Worm (Caenorhabditis elegans): ENCODE data around the gene pph-6.

The pph-6 gene

ce11 chrIII:3475497-3475896, 14.0 kb downstream of the pph-6 start, which contains the start of gene C34C12.9:
Gene C34C12.9 (minus strand): TSS chrIII:3475512.
- TF ChIP-seq bed-3 (GFP tag; optimal IDR thresholded peaks at IDR 0.05): no peak
- no peak for TF ChIP-seq cnd-1 (tag; optimal IDR thresholded peaks at IDR 0.05)
- TF ChIP-seq nhr-76 (tag; optimal IDR thresholded peaks at IDR 0.05): no peak
- no peak for TF ChIP-seq lin-32 (GFP tag; optimal IDR thresholded peaks at IDR 0.05)
- no peak for TF ChIP-seq nhr-237 (tag; optimal IDR thresholded peaks at IDR 0.05)
- TF ChIP-seq sem-2 (GFP tag; optimal IDR thresholded peaks at IDR 0.05): no peak
- no peak for TF ChIP-seq drap-1 (GFP tag; optimal IDR thresholded peaks at IDR 0.05)
- TF ChIP-seq ceh-43 (GFP tag; optimal IDR thresholded peaks at IDR 0.05): no peak
- TF ChIP-seq ceh-39 (tag; optimal IDR thresholded peaks at IDR 0.05): no peak
- TF ChIP-seq mab-5 (tag; optimal IDR thresholded peaks at IDR 0.05): no peak
- TF ChIP-seq tbx-8 (GFP tag; optimal IDR thresholded peaks at IDR 0.05): no peak

- TF ChIP-seq lin-32 (GFP tag; optimal IDR thresholded peaks at IDR 0.05): peak; percentile 35
- TF ChIP-seq nhr-2 (tag; optimal IDR thresholded peaks at IDR 0.05): no peak
- TF ChIP-seq blmp-1 (tag; optimal IDR thresholded peaks at IDR 0.05): no peak
- TF ChIP-seq ztf-11 (tag; optimal IDR thresholded peaks at IDR 0.05): no peak
- no peak for TF ChIP-seq ceh-43 (GFP tag; optimal IDR thresholded peaks at IDR 0.05)
- no peak for TF ChIP-seq lsy-2 (tag; optimal IDR thresholded peaks at IDR 0.05)
- TF ChIP-seq hlh-1 (tag; optimal IDR thresholded peaks at IDR 0.05): no peak
- TF ChIP-seq ceh-83 (GFP tag; optimal IDR thresholded peaks at IDR 0.05): no peak
- peak; percentile 66 for TF ChIP-seq sptf-1 (tag; optimal IDR thresholded peaks at IDR 0.05)
- peak; percentile 22 for TF ChIP-seq cnd-1 (tag; optimal IDR thresholded peaks at IDR 0.05)
- no peak for TF ChIP-seq zip-8 (tag; optimal IDR thresholded peaks at IDR 0.05)
- TF ChIP-seq lin-13 (tag; optimal IDR thresholded peaks at IDR 0.05): no peak
- TF ChIP-seq nhr-28 (tag; optimal IDR thresholded peaks at IDR 0.05): no peak
- TF ChIP-seq M03D4.4 (tag; optimal IDR thresholded peaks at IDR 0.05): no peak
- no peak for TF ChIP-seq pha-4 (tag; optimal IDR thresholded peaks at IDR 0.05)
- TF ChIP-seq sem-2 (GFP tag; optimal IDR thresholded peaks at IDR 0.05): peak; percentile 10
- TF ChIP-seq elt-3 (tag; optimal IDR thresholded peaks at IDR 0.05): no peak
- TF ChIP-seq ceh-39 (tag; optimal IDR thresholded peaks at IDR 0.05): no peak
- TF ChIP-seq bed-3 (GFP tag; optimal IDR thresholded peaks at IDR 0.05): peak; percentile 61
- TF ChIP-seq nhr-76 (tag; optimal IDR thresholded peaks at IDR 0.05): no peak
- TF ChIP-seq nhr-237 (tag; optimal IDR thresholded peaks at IDR 0.05): no peak
- no peak for TF ChIP-seq mep-1 (tag; optimal IDR thresholded peaks at IDR 0.05)
- TF ChIP-seq unc-62 (GFP tag; optimal IDR thresholded peaks at IDR 0.05): no peak
- TF ChIP-seq ces-1 (GFP tag; optimal IDR thresholded peaks at IDR 0.05): peak; percentile 31
- peak; percentile 73 for TF ChIP-seq tbx-8 (GFP tag; optimal IDR thresholded peaks at IDR 0.05)
- no peak for TF ChIP-seq mab-5 (tag; optimal IDR thresholded peaks at IDR 0.05)
- no peak for TF ChIP-seq snpc-4 (tag; optimal IDR thresholded peaks at IDR 0.05)
- no peak for TF ChIP-seq unc-120 (tag; optimal IDR thresholded peaks at IDR 0.05; ENCODE audit: poor library complexity, severe bottlenecking)
- TF ChIP-seq mls-2 (tag; optimal IDR thresholded peaks at IDR 0.05): peak; percentile 29
- TF ChIP-seq elt-1 (tag; optimal IDR thresholded peaks at IDR 0.05; ENCODE audit: borderline replicate concordance, insufficient read depth): no peak
- TF ChIP-seq nhr-12 (tag; optimal IDR thresholded peaks at IDR 0.05): no peak
- TF ChIP-seq ham-2 (GFP tag; optimal IDR thresholded peaks at IDR 0.05): no peak
- TF ChIP-seq unc-39 (tag; optimal IDR thresholded peaks at IDR 0.05): no peak
- TF ChIP-seq drap-1 (GFP tag; optimal IDR thresholded peaks at IDR 0.05): no peak
- no peak for TF ChIP-seq flh-1 (GFP tag; optimal IDR thresholded peaks at IDR 0.05)
These were observed 14.7 kb downstream of the pph-6 start for ce11 chrIII:3476245-3476644.

DNA sequence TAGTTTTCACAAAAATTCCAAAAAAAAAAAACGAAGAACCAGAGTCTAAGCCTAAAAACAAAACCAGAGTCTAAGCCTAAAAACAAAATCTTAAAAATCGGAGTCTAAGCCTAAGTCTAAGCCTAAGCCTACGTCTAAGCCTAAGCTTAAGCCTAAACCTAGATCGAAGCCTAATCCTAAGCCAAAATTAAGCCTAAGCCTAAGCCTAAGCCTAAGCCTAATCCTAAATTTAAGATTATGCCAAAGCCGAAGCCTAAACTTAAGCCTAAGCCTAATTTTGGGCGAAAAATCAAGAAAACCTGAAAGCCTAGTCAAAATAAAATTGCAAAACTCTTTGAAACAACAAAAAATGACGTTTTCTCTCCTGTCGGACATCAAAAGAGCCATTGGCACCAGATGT, 15.9 kb downstream of the pph-6 start:
- TF ChIP-seq flh-1 (GFP tag; optimal IDR thresholded peaks at IDR 0.05) (no peak), unc-120 (tag; optimal IDR thresholded peaks at IDR 0.05; ENCODE audit: poor library complexity, severe bottlenecking) (no peak), ceh-43 (GFP tag; optimal IDR thresholded peaks at IDR 0.05) (no peak), blmp-1 (tag; optimal IDR thresholded peaks at IDR 0.05) (no peak), elt-1 (tag; optimal IDR thresholded peaks at IDR 0.05; ENCODE audit: borderline replicate concordance, insufficient read depth) (no peak), lin-13 (tag; optimal IDR thresholded peaks at IDR 0.05) (no peak), elt-3 (tag; optimal IDR thresholded peaks at IDR 0.05) (no peak), nhr-237 (tag; optimal IDR thresholded peaks at IDR 0.05) (no peak), drap-1 (GFP tag; optimal IDR thresholded peaks at IDR 0.05) (no peak), pha-4 (tag; optimal IDR thresholded peaks at IDR 0.05) (no peak), mab-5 (tag; optimal IDR thresholded peaks at IDR 0.05) (no peak), lin-32 (GFP tag; optimal IDR thresholded peaks at IDR 0.05) (no peak), mep-1 (tag; optimal IDR thresholded peaks at IDR 0.05) (no peak), M03D4.4 (tag; optimal IDR thresholded peaks at IDR 0.05) (no peak), ztf-11 (tag; optimal IDR thresholded peaks at IDR 0.05) (no peak), nhr-28 (tag; optimal IDR thresholded peaks at IDR 0.05) (no peak), zip-8 (tag; optimal IDR thresholded peaks at IDR 0.05) (no peak)

All from whole organism, mixed stage, embryonic.